Worm (Caenorhabditis elegans) whole organism, L4 larva: ENCODE data around the gene kxd-1.

Experiments
- F10B5.3 ChIP-seq: sonication (generic microtip); optimal IDR thresholded peaks from 2 replicates; lab custom pipeline; 2016; ENCODE audit warnings: mild to moderate bottlenecking, missing genetic modification characterization, missing compliant biosample characterization
- F26F4.8 ChIP-seq: fragments of 200-800 bp; sonication (Bioruptor generic); conservative IDR thresholded peaks from 2 replicates; pipeline ENCODE4 v1.3.6; 2022; ENCODE audit warnings: missing genetic modification characterization, missing compliant biosample characterization
- F44E2.7 ChIP-seq: fragments of 200-800 bp; sonication (Bioruptor generic); IDR thresholded peaks from 2 replicates; pipeline ENCODE4 v2.1.2; 2022; ENCODE audit warnings: missing genetic modification characterization, missing compliant biosample characterization
- F49E8.2 ChIP-seq: sonication (generic microtip); optimal IDR thresholded peaks from 2 replicates; lab custom pipeline; 2016; ENCODE audit warnings: missing compliant biosample characterization, mild to moderate bottlenecking, missing genetic modification characterization, borderline replicate concordance
- T26A8.4 ChIP-seq: fragments of 200-800 bp; sonication (Bioruptor generic); IDR thresholded peaks from 2 replicates; pipeline ENCODE4 v1.3.6; 2022; ENCODE audit warnings: missing genetic modification characterization, missing compliant biosample characterization
- Y48G9A.11 ChIP-seq: fragments of 200-800 bp; sonication (Bioruptor generic); IDR thresholded peaks from 2 replicates; pipeline ENCODE4 v1.3.6; 2022; ENCODE audit warnings: missing genetic modification reagents, missing genetic modification characterization, missing compliant biosample characterization
- Y75B8A.6 ChIP-seq: fragments of 200-800 bp; sonication (Bioruptor generic); IDR thresholded peaks from 2 replicates; pipeline ENCODE4 v1.3.6; 2022; ENCODE audit warnings: missing genetic modification reagents, missing genetic modification characterization, missing compliant biosample characterization
- ZK337.2 ChIP-seq: fragments of 200-800 bp; sonication (Bioruptor generic); IDR thresholded peaks from 2 replicates; pipeline ENCODE4 v1.3.6; 2022; ENCODE audit warnings: missing genetic modification reagents, missing genetic modification characterization, missing compliant biosample characterization
- ZK546.5 ChIP-seq, 2 experiments: sonication (generic microtip); optimal IDR thresholded peaks; 2 replicates each; lab custom pipeline; 2017; ENCODE audit warnings: missing biosample characterization in 2 of 2, missing genetic modification characterization in 2 of 2
- aha-1 ChIP-seq: fragments of 150-350 bp; peaks from one replicate; lab custom pipeline; 2014; ENCODE audit warnings: missing biosample characterization, missing genetic modification characterization
- aly-2 ChIP-seq: sonication (generic microtip); optimal IDR thresholded peaks from 2 replicates; lab custom pipeline; 2018; ENCODE audit warnings: missing biosample characterization, missing genetic modification characterization
- ceh-20 ChIP-seq: fragments of 200-800 bp; sonication (Bioruptor generic); IDR thresholded peaks from 2 replicates; pipeline ENCODE4 v1.3.6; 2022; ENCODE audit warnings: missing genetic modification reagents, missing genetic modification characterization, missing compliant biosample characterization
- ceh-28 ChIP-seq: fragments of 150-350 bp; optimal IDR thresholded peaks from 2 replicates; lab custom pipeline; 2014; ENCODE audit warnings: missing biosample characterization, missing genetic modification reagents, missing genetic modification characterization
- ceh-44 ChIP-seq: fragments of 200-800 bp; sonication (Bioruptor generic); IDR thresholded peaks from 2 replicates; pipeline ENCODE4 v1.3.6; 2022; ENCODE audit warnings: missing genetic modification reagents, missing genetic modification characterization, missing compliant biosample characterization
- daf-16 ChIP-seq, 3 experiments: sonication (generic microtip); optimal IDR thresholded peaks; 2 replicates each; lab custom pipeline; 2016 to 2017; ENCODE audit warnings: missing genetic modification characterization in 3 of 3, missing genetic modification reagents in 3 of 3, mild to moderate bottlenecking in 2 of 3, missing compliant biosample characterization in 2 of 3, missing biosample characterization in 1 of 3, moderate library complexity in 1 of 3
- daf-19 ChIP-seq: fragments of 200-800 bp; sonication (Bioruptor generic); conservative IDR thresholded peaks from 2 replicates; pipeline ENCODE4 v1.3.6; 2022; ENCODE audit warnings: missing genetic modification characterization, missing compliant biosample characterization
- dpl-1 ChIP-seq: fragments of 150-350 bp; optimal IDR thresholded peaks from 2 replicates; lab custom pipeline; 2014; ENCODE audit warnings: missing biosample characterization, missing genetic modification reagents, missing genetic modification characterization
- dve-1 ChIP-seq: sonication (generic microtip); optimal IDR thresholded peaks from 2 replicates; lab custom pipeline; 2017; ENCODE audit warnings: antibody characterized with exemption, mild to moderate bottlenecking, missing genetic modification characterization, missing compliant biosample characterization; ENCODE audit not compliant: insufficient read depth
- fkh-10 ChIP-seq: fragments of 150-350 bp; optimal IDR thresholded peaks from 2 replicates; lab custom pipeline; 2014; ENCODE audit warnings: missing biosample characterization, missing genetic modification reagents, missing genetic modification characterization
- gei-8 ChIP-seq: fragments of 200-800 bp; sonication (Bioruptor generic); optimal IDR thresholded peaks from 2 replicates; lab custom pipeline; 2018; ENCODE audit warnings: mild to moderate bottlenecking, missing genetic modification characterization, missing compliant biosample characterization
- hif-1 ChIP-seq, 2 experiments: sonication (generic microtip); optimal IDR thresholded peaks; 2 replicates each; lab custom pipeline; 2016 to 2017; ENCODE audit warnings: missing compliant biosample characterization in 2 of 2, missing genetic modification characterization in 2 of 2, missing genetic modification reagents in 2 of 2, missing genotype in 2 of 2, mild to moderate bottlenecking in 1 of 2
- hlh-11 ChIP-seq: fragments of 200-800 bp; sonication (Bioruptor generic); optimal IDR thresholded peaks from 2 replicates; lab custom pipeline; 2018; ENCODE audit warnings: mild to moderate bottlenecking, missing genetic modification characterization, missing compliant biosample characterization
- jun-1 ChIP-seq: fragments of 150-350 bp; optimal IDR thresholded peaks from 2 replicates; lab custom pipeline; 2014; ENCODE audit warnings: missing biosample characterization, missing genetic modification reagents, missing genetic modification characterization
- lin-13 ChIP-seq: fragments of 150-350 bp; optimal IDR thresholded peaks from 2 replicates; lab custom pipeline; 2014; ENCODE audit warnings: missing biosample characterization, missing genetic modification reagents, missing genetic modification characterization
- lin-15B ChIP-seq: fragments of 150-350 bp; sonication (generic microtip); optimal IDR thresholded peaks from 3 replicates; lab custom pipeline; 2014; ENCODE audit warnings: missing biosample characterization, missing genetic modification characterization
- lin-38 ChIP-seq: fragments of 200-800 bp; sonication (Bioruptor generic); IDR thresholded peaks from 2 replicates; pipeline ENCODE4 v1.3.6; 2022; ENCODE audit warnings: missing genetic modification reagents, missing genetic modification characterization, missing compliant biosample characterization
- lin-39 ChIP-seq: fragments of 150-350 bp; optimal IDR thresholded peaks from 2 replicates; lab custom pipeline; 2014; ENCODE audit warnings: missing biosample characterization, missing genetic modification reagents, missing genetic modification characterization
- lir-3 ChIP-seq: sonication (generic microtip); optimal IDR thresholded peaks from 2 replicates; lab custom pipeline; 2016; ENCODE audit warnings: mild to moderate bottlenecking, missing genetic modification characterization, missing compliant biosample characterization
- madf-9 ChIP-seq: fragments of 200-800 bp; sonication (Bioruptor generic); conservative IDR thresholded peaks from 2 replicates; pipeline ENCODE4 v1.3.6; 2022; ENCODE audit warnings: missing genetic modification reagents, missing genetic modification characterization, missing compliant biosample characterization
- mdt-29 ChIP-seq: fragments of 200-800 bp; sonication (Bioruptor generic); IDR thresholded peaks from 2 replicates; pipeline ENCODE4 v1.3.6; 2022; ENCODE audit warnings: missing genetic modification reagents, missing genetic modification characterization, missing compliant biosample characterization
- mep-1 ChIP-seq: fragments of 150-350 bp; sonication (generic microtip); optimal IDR thresholded peaks from 3 replicates; lab custom pipeline; 2014; ENCODE audit warnings: missing biosample characterization, missing genetic modification characterization
- mes-2 ChIP-seq: sonication (generic microtip); optimal IDR thresholded peaks from 2 replicates; lab custom pipeline; 2016; ENCODE audit warnings: missing genotype, mild to moderate bottlenecking, missing genetic modification characterization, missing compliant biosample characterization; ENCODE audit not compliant: poor library complexity, severe bottlenecking
- mxl-3 ChIP-seq: fragments of 200-800 bp; sonication (Bioruptor generic); optimal IDR thresholded peaks from 2 replicates; lab custom pipeline; 2018; ENCODE audit warnings: mild to moderate bottlenecking, missing genetic modification characterization, missing compliant biosample characterization
- nhr-10 ChIP-seq: fragments of 150-350 bp; optimal IDR thresholded peaks from 2 replicates; lab custom pipeline; 2014; ENCODE audit warnings: missing biosample characterization, missing genetic modification characterization
- nhr-11 ChIP-seq: fragments of 150-350 bp; optimal IDR thresholded peaks from 2 replicates; lab custom pipeline; 2014; ENCODE audit warnings: missing biosample characterization, missing genetic modification characterization
- nhr-237 ChIP-seq: sonication (generic microtip); optimal IDR thresholded peaks from 2 replicates; lab custom pipeline; 2017; ENCODE audit warnings: missing biosample characterization, missing genetic modification characterization
- nhr-25 ChIP-seq: sonication (generic microtip); optimal IDR thresholded peaks from 2 replicates; lab custom pipeline; 2017; ENCODE audit warnings: missing genetic modification characterization, mild to moderate bottlenecking, missing compliant biosample characterization, antibody characterized with exemption, moderate library complexity, borderline replicate concordance; ENCODE audit not compliant: insufficient read depth
- nhr-28 ChIP-seq: fragments of 150-350 bp; optimal IDR thresholded peaks from 2 replicates; lab custom pipeline; 2014; ENCODE audit warnings: missing biosample characterization, missing genetic modification characterization
- nhr-77 ChIP-seq: fragments of 150-350 bp; optimal IDR thresholded peaks from 2 replicates; lab custom pipeline; 2014; ENCODE audit warnings: missing biosample characterization, missing genetic modification characterization
- rbr-2 ChIP-seq: sonication (generic microtip); optimal IDR thresholded peaks from 2 replicates; lab custom pipeline; 2016; ENCODE audit warnings: missing genotype, missing genetic modification characterization, missing compliant biosample characterization
- sdz-12 ChIP-seq: fragments of 200-800 bp; sonication (Bioruptor generic); optimal IDR thresholded peaks from 2 replicates; lab custom pipeline; 2018; ENCODE audit warnings: mild to moderate bottlenecking, missing genetic modification characterization, missing compliant biosample characterization
- set-16 ChIP-seq: fragments of 200-800 bp; sonication (Bioruptor generic); IDR thresholded peaks from 2 replicates; pipeline ENCODE4 v1.3.6; 2022; ENCODE audit warnings: missing genetic modification reagents, missing genetic modification characterization, missing compliant biosample characterization
- skn-1 ChIP-seq: fragments of 150-350 bp; optimal IDR thresholded peaks from 2 replicates; lab custom pipeline; 2014; ENCODE audit warnings: missing biosample characterization, missing genetic modification characterization
- spr-1 ChIP-seq: sonication (generic microtip); optimal IDR thresholded peaks from 2 replicates; lab custom pipeline; 2016; ENCODE audit warnings: mild to moderate bottlenecking, missing genetic modification characterization, missing compliant biosample characterization
- spr-3 ChIP-seq: fragments of 200-800 bp; sonication (Bioruptor generic); optimal IDR thresholded peaks from 2 replicates; lab custom pipeline; 2018; ENCODE audit warnings: mild to moderate bottlenecking, missing genetic modification characterization, missing compliant biosample characterization
- unc-130 ChIP-seq: sonication (generic microtip); optimal IDR thresholded peaks from 2 replicates; lab custom pipeline; 2016; ENCODE audit warnings: missing genetic modification reagents, missing genetic modification characterization, missing compliant biosample characterization
- unc-39 ChIP-seq: sonication (generic microtip); optimal IDR thresholded peaks from 2 replicates; lab custom pipeline; 2017; ENCODE audit warnings: missing biosample characterization, missing genetic modification characterization
- unc-62 ChIP-seq, 3 experiments: fragments of 150-350 bp in 1 of 3; sonication (generic microtip); optimal IDR thresholded peaks in 2 of 3; peaks in 1 of 3; 1 replicate in 1 of 3; 2 replicates in 2 of 3; lab custom pipeline; 2014 to 2017; ENCODE audit warnings: missing biosample characterization in 3 of 3, missing genetic modification characterization in 3 of 3, missing genetic modification reagents in 3 of 3, missing genotype in 1 of 3
- zfp-3 ChIP-seq: fragments of 200-800 bp; sonication (Bioruptor generic); conservative IDR thresholded peaks from 2 replicates; pipeline ENCODE4 v1.3.6; 2022; ENCODE audit warnings: missing genetic modification reagents, missing genetic modification characterization, missing compliant biosample characterization
- zip-11 ChIP-seq: fragments of 200-800 bp; sonication (Bioruptor generic); IDR thresholded peaks from 2 replicates; pipeline ENCODE4 v1.3.6; 2022; ENCODE audit warnings: missing genetic modification characterization, missing compliant biosample characterization
- zip-2 ChIP-seq: fragments of 150-350 bp; optimal IDR thresholded peaks from 2 replicates; lab custom pipeline; 2014; ENCODE audit warnings: missing biosample characterization, missing genetic modification characterization

Gene kxd-1

ce11 chrV:7198403-7198802 lies 22.9 kb upstream of the kxd-1 start (continued):
- TF ChIP-seq ceh-44 (GFP tag; lab: Robert Waterston, UW) = no peak
- TF ChIP-seq aha-1 (tag; lab: Kevin White, UChicago) = peak; percentile 66
- no peak for TF ChIP-seq zip-11 (GFP tag; lab: Robert Waterston, UW)
- TF ChIP-seq F10B5.3 (tag; lab: Kevin White, UChicago) = peak; percentile 38
- peak in 1 of 2 experiments; percentile 38 for TF ChIP-seq daf-16 (GFP tag; optimal IDR thresholded peaks at IDR 0.05; lab: Kevin White, UChicago)
- TF ChIP-seq daf-16 (tag; optimal IDR thresholded peaks at IDR 0.05; lab: Kevin White, UChicago) = peak; percentile 46
- TF ChIP-seq mdt-29 (GFP tag; lab: Robert Waterston, UW) = no peak
- peak; percentile 51; the same call in 1 of the 2 replicates for TF ChIP-seq lin-38 (GFP tag; lab: Robert Waterston, UW)
- TF ChIP-seq ZK337.2 (GFP tag; lab: Robert Waterston, UW) = no peak
- TF ChIP-seq sdz-12 = peak; percentile 5
- TF ChIP-seq hlh-11 = peak; percentile 71
- no peak for TF ChIP-seq unc-39 (tag; lab: Kevin White, UChicago)
- no peak for TF ChIP-seq rbr-2 (tag; lab: Kevin White, UChicago)
- no peak for TF ChIP-seq dpl-1 (GFP tag; lab: Kevin White, UChicago)
- no peak for TF ChIP-seq lir-3 (tag; lab: Kevin White, UChicago)
- no peak for TF ChIP-seq madf-9
- TF ChIP-seq mes-2 = peak; percentile 34
- no peak for TF ChIP-seq set-16 (GFP tag; lab: Robert Waterston, UW)
- no peak for TF ChIP-seq F44E2.7 (GFP tag; lab: Robert Waterston, UW)
- no peak for TF ChIP-seq spr-1 (tag; lab: Kevin White, UChicago)
- no peak for TF ChIP-seq hif-1 (tag; optimal IDR thresholded peaks at IDR 0.05; lab: Kevin White, UChicago)
- TF ChIP-seq skn-1 = no peak
- no peak for TF ChIP-seq nhr-237 (tag; lab: Kevin White, UChicago)
- TF ChIP-seq jun-1 = no peak
- peak; percentile 61 for TF ChIP-seq mep-1 (tag; lab: Kevin White, UChicago)
- TF ChIP-seq zfp-3 (GFP tag; lab: Robert Waterston, UW) = no peak
- TF ChIP-seq fkh-10 (GFP tag; lab: Kevin White, UChicago) = no peak
- TF ChIP-seq unc-62 (GFP tag; optimal IDR thresholded peaks at IDR 0.05 in 1 of 2; lab: Kevin White, UChicago) = peak in 1 of 2 experiments; percentile 72
- TF ChIP-seq unc-62 (tag; optimal IDR thresholded peaks at IDR 0.05; lab: Kevin White, UChicago) = no peak
- TF ChIP-seq daf-19 = no peak
- TF ChIP-seq T26A8.4 (GFP tag; lab: Robert Waterston, UW) = 0 out of 2 replicates have a peak, but pooled peaks have one; percentile 37
- peak; percentile 23 for TF ChIP-seq gei-8 (GFP tag; lab: Kevin White, UChicago)
- no peak for TF ChIP-seq zip-2 (tag; lab: Kevin White, UChicago)
- TF ChIP-seq nhr-25 = no peak
- TF ChIP-seq lin-13 (GFP tag; lab: Kevin White, UChicago) = peak; percentile 74
- TF ChIP-seq ceh-28 (tag; lab: Kevin White, UChicago) = no peak
- peak; percentile 86 for TF ChIP-seq nhr-28 (tag; lab: Kevin White, UChicago)
- TF ChIP-seq nhr-10 (tag; lab: Kevin White, UChicago) = no peak
- no peak for TF ChIP-seq F49E8.2 (tag; lab: Kevin White, UChicago)
- TF ChIP-seq unc-130 (GFP tag; lab: Kevin White, UChicago) = peak; percentile 2
- TF ChIP-seq mxl-3 = no peak
- no peak for TF ChIP-seq F26F4.8 (GFP tag; lab: Robert Waterston, UW)
- no peak for TF ChIP-seq ZK546.5 (tag; optimal IDR thresholded peaks at IDR 0.05; lab: Kevin White, UChicago)
- TF ChIP-seq Y75B8A.6 (GFP tag; lab: Robert Waterston, UW) = no peak
- no peak for TF ChIP-seq nhr-11 (tag; lab: Kevin White, UChicago)
- no peak for TF ChIP-seq ceh-20 (GFP tag; lab: Robert Waterston, UW)
- peak; percentile 39 for TF ChIP-seq nhr-77 (tag; lab: Kevin White, UChicago)
- TF ChIP-seq Y48G9A.11 (GFP tag; lab: Robert Waterston, UW) = peak; percentile 48
- no peak for TF ChIP-seq lin-15B (tag; lab: Kevin White, UChicago)
- TF ChIP-seq dve-1 = peak; percentile 84
- TF ChIP-seq aly-2 = no peak
- no peak for TF ChIP-seq spr-3 (GFP tag; lab: Kevin White, UChicago)
- no peak for TF ChIP-seq lin-39 (tag; lab: Kevin White, UChicago)
